Worm (Caenorhabditis elegans): ENCODE measurements around the gene pipp-4P.

DNA sequence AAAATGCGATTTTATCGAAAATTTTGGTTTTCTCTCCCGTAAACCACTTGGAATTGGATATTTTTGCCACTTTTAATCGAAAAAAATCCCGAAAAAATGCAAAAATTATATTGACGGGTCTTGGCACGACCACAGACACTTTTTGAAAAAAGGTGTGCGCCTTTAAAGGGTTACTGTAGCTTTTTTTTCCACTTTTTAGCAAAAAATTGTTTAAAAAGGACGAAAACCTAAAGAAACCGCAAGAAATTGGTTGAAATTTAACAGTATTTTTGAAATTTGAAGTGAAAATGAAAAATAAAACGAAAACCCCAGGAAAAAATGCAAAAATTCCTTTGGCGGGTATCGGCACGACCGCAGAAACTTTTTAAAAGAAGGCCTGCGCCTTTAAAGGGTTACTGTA lies 37.2 kb upstream of the pipp-4P start:
- no peak for TF ChIP-seq lin-26 (GFP tag; IDR thresholded peaks at IDR 0.05)
- TF ChIP-seq ets-4 (GFP tag; optimal IDR thresholded peaks at IDR 0.05), result no peak
- TF ChIP-seq lir-1 (GFP tag; conservative IDR thresholded peaks at IDR 0.05), result no peak
- no peak for TF ChIP-seq B0261.1 (tag; optimal IDR thresholded peaks at IDR 0.05)
- no peak for TF ChIP-seq snpc-4 (GFP tag; optimal IDR thresholded peaks at IDR 0.05)
- no peak for TF ChIP-seq snpc-4 (tag; optimal IDR thresholded peaks at IDR 0.05)
- no peak for TF ChIP-seq attf-3 (GFP tag; conservative IDR thresholded peaks at IDR 0.05)

All from whole organism, young adult.